Fruit fly (Drosophila melanogaster): ENCODE measurements around the gene Prosbeta3.

Gene Prosbeta3

dm6 chr3R:8984602-8985074 is 21.4 kb downstream of the Prosbeta3 start, which contains the start of gene CG11970 (continued):
- TF ChIP-seq luna (GFP tag; optimal IDR thresholded peaks at IDR 0.05): no peak
- no peak for TF ChIP-seq lab (GFP tag; optimal IDR thresholded peaks at IDR 0.05)
- TF ChIP-seq CG14014 (GFP tag; IDR thresholded peaks at IDR 0.05): 0 out of 2 replicates have a peak, but pooled peaks have one; percentile 17
- no peak for TF ChIP-seq Spps (tag; optimal IDR thresholded peaks at IDR 0.05)
- no peak for TF ChIP-seq HLHmδ (GFP tag; optimal IDR thresholded peaks at IDR 0.05)
- TF ChIP-seq crp (GFP tag; optimal IDR thresholded peaks at IDR 0.05): no peak
- peak; percentile 30 for TF ChIP-seq CG18011 (GFP tag; optimal IDR thresholded peaks at IDR 0.05)
- TF ChIP-seq CG17359 (tag; optimal IDR thresholded peaks at IDR 0.05): no peak
- TF ChIP-seq CG2875 (GFP tag; optimal IDR thresholded peaks at IDR 0.05): no peak
- TF ChIP-seq Bdp1 (GFP tag; optimal IDR thresholded peaks at IDR 0.05): no peak
- peak; percentile 64 for TF ChIP-seq pros (GFP tag; optimal IDR thresholded peaks at IDR 0.05)
- TF ChIP-seq trem (tag; optimal IDR thresholded peaks at IDR 0.05): peak; percentile 13
- TF ChIP-seq al (GFP tag; IDR thresholded peaks at IDR 0.05): no peak
- TF ChIP-seq CG3407 (GFP tag; optimal IDR thresholded peaks at IDR 0.05): no peak
- TF ChIP-seq HLH4C (GFP tag; IDR thresholded peaks at IDR 0.05; ENCODE audit: partially characterized antibody): no peak
- no peak for TF ChIP-seq sd (tag; optimal IDR thresholded peaks at IDR 0.05)
- TF ChIP-seq Eip74EF (GFP tag; optimal IDR thresholded peaks at IDR 0.05): no peak
- no peak for TF ChIP-seq CrebB (tag; optimal IDR thresholded peaks at IDR 0.05)
- TF ChIP-seq CG1233 (GFP tag; optimal IDR thresholded peaks at IDR 0.05): no peak
- TF ChIP-seq CG4854 (GFP tag; optimal IDR thresholded peaks at IDR 0.05): no peak
- no peak for TF ChIP-seq CG7745 (tag; optimal IDR thresholded peaks at IDR 0.05)
- no peak for TF ChIP-seq B-H2 (GFP tag; optimal IDR thresholded peaks at IDR 0.05)
- TF ChIP-seq wor (GFP tag; IDR thresholded peaks at IDR 0.05): no peak
- no peak for TF ChIP-seq pfk (GFP tag; optimal IDR thresholded peaks at IDR 0.05)
- TF ChIP-seq CG1529 (GFP tag; optimal IDR thresholded peaks at IDR 0.05): no peak
- peak; percentile 11 for TF ChIP-seq Lhr (GFP tag; optimal IDR thresholded peaks at IDR 0.05)
- no peak for TF ChIP-seq GATAe (GFP tag; conservative IDR thresholded peaks at IDR 0.05)
- TF ChIP-seq p53 (GFP tag; optimal IDR thresholded peaks at IDR 0.05): peak; percentile 16
- TF ChIP-seq croc (GFP tag; conservative IDR thresholded peaks at IDR 0.05): no peak
- TF ChIP-seq seq (GFP tag; IDR thresholded peaks at IDR 0.05): peak; percentile 53
- no peak for TF ChIP-seq sc (optimal IDR thresholded peaks at IDR 0.05)
- no peak for TF ChIP-seq sc (GFP tag; optimal IDR thresholded peaks at IDR 0.05)
- peak; percentile 73 for TF ChIP-seq Scr (GFP tag; IDR thresholded peaks at IDR 0.05; ENCODE audit: partially characterized antibody)
- no peak for TF ChIP-seq fru (optimal IDR thresholded peaks at IDR 0.05)
- no peak for TF ChIP-seq sna (GFP tag; IDR thresholded peaks at IDR 0.05; ENCODE audit: partially characterized antibody)
- no peak; the same call in 1 of the 2 replicates for TF ChIP-seq CG32772 (GFP tag; IDR thresholded peaks at IDR 0.05)
- no peak for TF ChIP-seq CG18476 (GFP tag; optimal IDR thresholded peaks at IDR 0.05)
- no peak for TF ChIP-seq CG15479 (GFP tag; optimal IDR thresholded peaks at IDR 0.05)
- TF ChIP-seq gsb (GFP tag; IDR thresholded peaks at IDR 0.05): no peak
- peak; percentile 90 for TF ChIP-seq her (GFP tag; optimal IDR thresholded peaks at IDR 0.05)
- TF ChIP-seq Neu2 (GFP tag; optimal IDR thresholded peaks at IDR 0.05; ENCODE audit: borderline replicate concordance): no peak
- TF ChIP-seq D19A (tag; optimal IDR thresholded peaks at IDR 0.05): no peak
- TF ChIP-seq Sry-δ (GFP tag; optimal IDR thresholded peaks at IDR 0.05): peak; percentile 92
- no peak for TF ChIP-seq Tbp (GFP tag; optimal IDR thresholded peaks at IDR 0.05)
- no peak for TF ChIP-seq Sox102F (GFP tag; optimal IDR thresholded peaks at IDR 0.05)
- TF ChIP-seq vvl (GFP tag; IDR thresholded peaks at IDR 0.05): peak; percentile 22; the same call in 1 of the 2 replicates
- no peak for TF ChIP-seq Lpt (GFP tag; optimal IDR thresholded peaks at IDR 0.05)
- no peak for TF ChIP-seq hth (optimal IDR thresholded peaks at IDR 0.05)
- no peak for TF ChIP-seq CG15601 (tag; optimal IDR thresholded peaks at IDR 0.05)
- no peak; the same call in 2 of the 3 replicates for TF ChIP-seq dysf (GFP tag; IDR thresholded peaks at IDR 0.05)
- no peak for TF ChIP-seq CG9437 (GFP tag; optimal IDR thresholded peaks at IDR 0.05)

All from whole organism, embryonic.